Worm (Caenorhabditis elegans) whole organism, mixed stage, embryonic: ENCODE results near the gene R02D5.1.

Experiments used
- drap-1 ChIP-seq: fragments of 200-800 bp; sonication (Bioruptor generic); optimal IDR thresholded peaks from 3 replicates; lab custom pipeline; 2018; ENCODE audit warnings: mild to moderate bottlenecking, missing genetic modification characterization, missing compliant biosample characterization
- flh-1 ChIP-seq: fragments of 200-800 bp; sonication (Bioruptor generic); optimal IDR thresholded peaks from 2 replicates; lab custom pipeline; 2018; ENCODE audit warnings: mild to moderate bottlenecking, missing genetic modification characterization, moderate library complexity, missing compliant biosample characterization
- lsy-2 ChIP-seq: fragments of 150-350 bp; optimal IDR thresholded peaks from 2 replicates; lab custom pipeline; 2014; ENCODE audit warnings: missing biosample characterization, missing genetic modification characterization
- sem-2 ChIP-seq: fragments of 200-800 bp; sonication (Bioruptor generic); optimal IDR thresholded peaks from 2 replicates; lab custom pipeline; 2018; ENCODE audit warnings: mild to moderate bottlenecking, missing genetic modification characterization, missing compliant biosample characterization

- no peak for TF ChIP-seq sem-2 (GFP tag; lab: Kevin White, UChicago)
- TF ChIP-seq flh-1 (GFP tag; lab: Kevin White, UChicago), result no peak
- no peak for TF ChIP-seq drap-1 (GFP tag; lab: Kevin White, UChicago)
- TF ChIP-seq lsy-2, result no peak
These were observed 3.9 kb upstream of the R02D5.1 start for ce11 chrV:14504120-14504519.
